Worm (Caenorhabditis elegans) whole organism, young adult: ENCODE results near the gene copb-2.

Experiments
- B0336.3 ChIP-seq: fragments of 200-800 bp; sonication (Bioruptor generic); IDR thresholded peaks from 2 replicates; pipeline ENCODE4 v1.3.6; 2022; ENCODE audit warnings: missing genetic modification characterization, missing compliant biosample characterization
- F22D6.2 ChIP-seq: sonication (generic microtip); optimal IDR thresholded peaks from 2 replicates; lab custom pipeline; 2016; ENCODE audit warnings: mild to moderate bottlenecking, missing genetic modification characterization, missing compliant biosample characterization
- F37B4.10 ChIP-seq: fragments of 200-800 bp; sonication (Bioruptor generic); IDR thresholded peaks from 2 replicates; pipeline ENCODE4 v1.3.6; 2022; ENCODE audit warnings: missing genetic modification characterization, missing compliant biosample characterization
- F57A8.1 ChIP-seq: fragments of 200-800 bp; sonication (Bioruptor generic); optimal IDR thresholded peaks from 2 replicates; lab custom pipeline; 2018; ENCODE audit warnings: mild to moderate bottlenecking, missing genetic modification characterization, moderate library complexity, missing compliant biosample characterization
- K11D2.4 ChIP-seq: fragments of 200-800 bp; sonication (Bioruptor generic); IDR thresholded peaks from 2 replicates; pipeline ENCODE4 v1.3.6; 2022; ENCODE audit warnings: missing genetic modification reagents, missing genetic modification characterization, missing compliant biosample characterization
- T07F8.4 ChIP-seq: sonication (generic microtip); optimal IDR thresholded peaks from 2 replicates; lab custom pipeline; 2016; ENCODE audit warnings: mild to moderate bottlenecking, missing genetic modification characterization, moderate library complexity, missing compliant biosample characterization
- T26A5.8 ChIP-seq: sonication (generic microtip); optimal IDR thresholded peaks from 2 replicates; lab custom pipeline; 2016; ENCODE audit warnings: missing genetic modification characterization, missing compliant biosample characterization
- Y53F4B.3 ChIP-seq: fragments of 200-800 bp; sonication (Bioruptor generic); IDR thresholded peaks from 2 replicates; pipeline ENCODE4 v1.3.6; 2022; ENCODE audit warnings: missing genetic modification reagents, missing genetic modification characterization, missing compliant biosample characterization
- Y53G8AR.9 ChIP-seq: fragments of 200-800 bp; sonication (Bioruptor generic); conservative IDR thresholded peaks from 2 replicates; pipeline ENCODE4 v1.3.6; 2022; ENCODE audit warnings: missing genetic modification reagents, missing genetic modification characterization, missing compliant biosample characterization
- Y67H2A.10 ChIP-seq: fragments of 200-800 bp; sonication (Bioruptor generic); conservative IDR thresholded peaks from 2 replicates; pipeline ENCODE4 v1.3.6; 2022; ENCODE audit warnings: missing genetic modification reagents, missing genetic modification characterization, missing compliant biosample characterization
- ZK185.1 ChIP-seq: sonication (generic microtip); optimal IDR thresholded peaks from 2 replicates; lab custom pipeline; 2016; ENCODE audit warnings: mild to moderate bottlenecking, missing genetic modification characterization, missing compliant biosample characterization; ENCODE audit not compliant: poor library complexity, severe bottlenecking
- ama-1 ChIP-seq, 3 experiments: fragments of 150-350 bp in 1 of 3; sonication (generic microtip) in 2 of 3; optimal IDR thresholded peaks; 2 replicates each; lab custom pipeline; 2014 to 2018; ENCODE audit warnings: missing biosample characterization in 2 of 3, missing genetic modification characterization in 2 of 3, missing genetic modification reagents in 2 of 3
- attf-3 ChIP-seq: fragments of 200-800 bp; sonication (Bioruptor generic); conservative IDR thresholded peaks from 2 replicates; pipeline ENCODE4 v1.3.6; 2022; ENCODE audit warnings: missing genetic modification reagents, missing genetic modification characterization, missing compliant biosample characterization
- bed-1 ChIP-seq: fragments of 200-800 bp; sonication (Bioruptor generic); IDR thresholded peaks from 2 replicates; pipeline ENCODE4 v1.3.6; 2022; ENCODE audit warnings: missing genetic modification reagents, missing genetic modification characterization, missing compliant biosample characterization
- bed-2 ChIP-seq: fragments of 200-800 bp; sonication (Bioruptor generic); IDR thresholded peaks from 2 replicates; pipeline ENCODE4 v1.3.6; 2022; ENCODE audit warnings: missing genetic modification reagents, missing genetic modification characterization, missing compliant biosample characterization
- ceh-27 ChIP-seq: fragments of 200-800 bp; sonication (Bioruptor generic); optimal IDR thresholded peaks from 2 replicates; lab custom pipeline; 2018; ENCODE audit warnings: mild to moderate bottlenecking, missing genetic modification characterization, moderate library complexity, missing compliant biosample characterization
- chd-7 ChIP-seq: sonication (generic microtip); optimal IDR thresholded peaks from 2 replicates; lab custom pipeline; 2016; ENCODE audit warnings: mild to moderate bottlenecking, missing genetic modification characterization, moderate library complexity, missing compliant biosample characterization
- egl-18 ChIP-seq: fragments of 200-800 bp; sonication (Bioruptor generic); IDR thresholded peaks from 2 replicates; pipeline ENCODE4 v1.3.6; 2022; ENCODE audit warnings: missing genetic modification reagents, missing genetic modification characterization, missing compliant biosample characterization
- egl-44 ChIP-seq: fragments of 200-800 bp; sonication (Bioruptor generic); IDR thresholded peaks from 2 replicates; pipeline ENCODE4 v1.3.6; 2022; ENCODE audit warnings: missing genetic modification reagents, missing genetic modification characterization, missing compliant biosample characterization
- gei-17 ChIP-seq: fragments of 200-800 bp; sonication (Bioruptor generic); optimal IDR thresholded peaks from 2 replicates; lab custom pipeline; 2018; ENCODE audit warnings: mild to moderate bottlenecking, missing genetic modification characterization, missing compliant biosample characterization
- hlh-12 ChIP-seq: sonication (generic microtip); optimal IDR thresholded peaks from 2 replicates; lab custom pipeline; 2016; ENCODE audit warnings: missing genetic modification characterization, missing compliant biosample characterization
- hlh-26 ChIP-seq: fragments of 200-800 bp; sonication (Bioruptor generic); conservative IDR thresholded peaks from 2 replicates; pipeline ENCODE4 v1.3.6; 2022; ENCODE audit warnings: missing genetic modification reagents, missing genetic modification characterization, missing compliant biosample characterization
- let-526 ChIP-seq: fragments of 200-800 bp; sonication (Bioruptor generic); IDR thresholded peaks from 2 replicates; pipeline ENCODE4 v1.3.6; 2022; ENCODE audit warnings: missing genetic modification reagents, missing genetic modification characterization, missing compliant biosample characterization
- let-607 ChIP-seq, 2 experiments: fragments of 200-800 bp in 1 of 2; sonication (Bioruptor generic) in 1 of 2; sonication (generic microtip) in 1 of 2; optimal IDR thresholded peaks; 2 replicates each; lab custom pipeline; 2016 to 2018; ENCODE audit warnings: mild to moderate bottlenecking in 2 of 2, missing compliant biosample characterization in 2 of 2, missing genetic modification characterization in 2 of 2, moderate library complexity in 2 of 2, missing genotype in 1 of 2
- lin-26 ChIP-seq: fragments of 200-800 bp; sonication (Bioruptor generic); IDR thresholded peaks from 2 replicates; pipeline ENCODE4 v1.3.6; 2022; ENCODE audit warnings: missing genetic modification reagents, missing genetic modification characterization, missing compliant biosample characterization
- lin-40 ChIP-seq: sonication (generic microtip); optimal IDR thresholded peaks from 2 replicates; lab custom pipeline; 2016; ENCODE audit warnings: missing genetic modification characterization, mild to moderate bottlenecking, missing compliant biosample characterization, missing genotype, missing genetic modification reagents
- lin-54 ChIP-seq: fragments of 200-800 bp; sonication (Bioruptor generic); optimal IDR thresholded peaks from 2 replicates; lab custom pipeline; 2018; ENCODE audit warnings: mild to moderate bottlenecking, missing genetic modification characterization, missing compliant biosample characterization
- madf-10 ChIP-seq: sonication (generic microtip); optimal IDR thresholded peaks from 2 replicates; lab custom pipeline; 2016; ENCODE audit warnings: mild to moderate bottlenecking, missing genetic modification characterization, missing compliant biosample characterization
- madf-8 ChIP-seq: fragments of 200-800 bp; sonication (Bioruptor generic); conservative IDR thresholded peaks from 2 replicates; pipeline ENCODE4 v1.3.6; 2022; ENCODE audit warnings: missing genetic modification reagents, missing genetic modification characterization, missing compliant biosample characterization
- mel-28 ChIP-seq: sonication (generic microtip); optimal IDR thresholded peaks from 2 replicates; lab custom pipeline; 2016; ENCODE audit warnings: borderline replicate concordance, mild to moderate bottlenecking, missing genetic modification characterization, missing compliant biosample characterization
- nfyb-1 ChIP-seq: fragments of 200-800 bp; sonication (Bioruptor generic); IDR thresholded peaks from 2 replicates; pipeline ENCODE4 v1.3.6; 2022; ENCODE audit warnings: missing genetic modification reagents, missing genetic modification characterization, missing compliant biosample characterization
- nhr-120 ChIP-seq: fragments of 200-800 bp; sonication (Bioruptor generic); IDR thresholded peaks from 2 replicates; pipeline ENCODE4 v1.3.6; 2022; ENCODE audit warnings: missing genetic modification characterization, missing compliant biosample characterization
- nhr-90 ChIP-seq: sonication (generic microtip); optimal IDR thresholded peaks from 2 replicates; lab custom pipeline; 2016; ENCODE audit warnings: missing genotype, mild to moderate bottlenecking, missing genetic modification characterization, missing compliant biosample characterization
- repo-1 ChIP-seq: sonication (generic microtip); optimal IDR thresholded peaks from 2 replicates; lab custom pipeline; 2017; ENCODE audit warnings: mild to moderate bottlenecking, missing genetic modification characterization, missing compliant biosample characterization
- sdz-38 ChIP-seq: sonication (generic microtip); optimal IDR thresholded peaks from 2 replicates; lab custom pipeline; 2016; ENCODE audit warnings: missing genotype, missing genetic modification characterization, missing compliant biosample characterization
- snpc-1.3 ChIP-seq: sonication (generic microtip); optimal IDR thresholded peaks from 2 replicates; lab custom pipeline; 2017; ENCODE audit warnings: missing genetic modification characterization, mild to moderate bottlenecking, missing compliant biosample characterization, antibody characterized with exemption, moderate library complexity, missing genotype, missing genetic modification reagents; ENCODE audit not compliant: insufficient read depth
- snpc-3.4 ChIP-seq: sonication (generic microtip); optimal IDR thresholded peaks from 2 replicates; lab custom pipeline; 2017; ENCODE audit warnings: missing genetic modification characterization, mild to moderate bottlenecking, missing compliant biosample characterization, antibody characterized with exemption, moderate library complexity, missing genotype, missing genetic modification reagents
- somi-1 ChIP-seq: fragments of 200-800 bp; sonication (Bioruptor generic); optimal IDR thresholded peaks from 2 replicates; lab custom pipeline; 2018; ENCODE audit warnings: mild to moderate bottlenecking, missing genetic modification characterization, missing compliant biosample characterization
- sptf-2 ChIP-seq: fragments of 200-800 bp; sonication (Bioruptor generic); optimal IDR thresholded peaks from 2 replicates; lab custom pipeline; 2018; ENCODE audit warnings: mild to moderate bottlenecking, missing genetic modification characterization, missing compliant biosample characterization
- unc-62 ChIP-seq: fragments of 150-350 bp; optimal IDR thresholded peaks from 2 replicates; lab custom pipeline; 2014; ENCODE audit warnings: missing biosample characterization, missing genetic modification reagents, missing genetic modification characterization
- xnd-1 ChIP-seq: sonication (generic microtip); optimal IDR thresholded peaks from 2 replicates; lab custom pipeline; 2016; ENCODE audit warnings: missing genotype, missing genetic modification reagents, missing genetic modification characterization, missing compliant biosample characterization
- zfh-2 ChIP-seq: fragments of 200-800 bp; sonication (Bioruptor generic); conservative IDR thresholded peaks from 2 replicates; pipeline ENCODE4 v1.3.6; 2022; ENCODE audit warnings: missing genetic modification reagents, missing genetic modification characterization, missing compliant biosample characterization
- zim-3 ChIP-seq: sonication (generic microtip); optimal IDR thresholded peaks from 2 replicates; lab custom pipeline; 2017; ENCODE audit warnings: mild to moderate bottlenecking, missing genetic modification characterization, moderate library complexity, missing compliant biosample characterization
- ztf-18 ChIP-seq: sonication (generic microtip); optimal IDR thresholded peaks from 2 replicates; lab custom pipeline; 2016; ENCODE audit warnings: missing genotype, mild to moderate bottlenecking, missing genetic modification characterization, missing compliant biosample characterization
- ztf-25 ChIP-seq: fragments of 200-800 bp; sonication (Bioruptor generic); IDR thresholded peaks from 2 replicates; pipeline ENCODE4 v1.3.6; 2022; ENCODE audit warnings: missing genetic modification reagents, missing genetic modification characterization, missing compliant biosample characterization
- ztf-26 ChIP-seq: sonication (generic microtip); optimal IDR thresholded peaks from 2 replicates; lab custom pipeline; 2017; ENCODE audit warnings: missing genetic modification characterization, missing compliant biosample characterization
- ztf-28 ChIP-seq: fragments of 200-800 bp; sonication (Bioruptor generic); IDR thresholded peaks from 2 replicates; pipeline ENCODE4 v1.3.6; 2022; ENCODE audit warnings: missing genetic modification reagents, missing genetic modification characterization, missing compliant biosample characterization
- ztf-6 ChIP-seq: fragments of 200-800 bp; sonication (Bioruptor generic); IDR thresholded peaks from 2 replicates; pipeline ENCODE4 v1.3.6; 2022; ENCODE audit warnings: missing genetic modification reagents, missing genetic modification characterization, missing compliant biosample characterization

Gene copb-2

ce11 chrIV:9511221-9511638, 51.7 kb downstream of the copb-2 start (continued):
- no peak for TF ChIP-seq egl-18
- TF ChIP-seq F37B4.10 (GFP tag; lab: Robert Waterston, UW) = no peak
- TF ChIP-seq hlh-26 (GFP tag; lab: Robert Waterston, UW) = no peak
- 0 out of 2 replicates have a peak, but pooled peaks have one; percentile 18 for TF ChIP-seq K11D2.4 (GFP tag; lab: Robert Waterston, UW)
- TF ChIP-seq ama-1 (optimal IDR thresholded peaks at IDR 0.05; lab: Kevin White, UChicago) = peak; percentile 79
- no peak for TF ChIP-seq ama-1 (GFP tag; optimal IDR thresholded peaks at IDR 0.05; lab: Kevin White, UChicago)
- TF ChIP-seq lin-54 (GFP tag; lab: Kevin White, UChicago) = peak; percentile 46
- no peak for TF ChIP-seq unc-62 (GFP tag; lab: Kevin White, UChicago)
- peak; percentile 57 for TF ChIP-seq xnd-1 (tag; lab: Kevin White, UChicago)
- no peak for TF ChIP-seq T07F8.4 (tag; lab: Kevin White, UChicago)
- no peak; the same call in 1 of the 2 replicates for TF ChIP-seq lin-26
- peak; percentile 2 for TF ChIP-seq ztf-18 (tag; lab: Kevin White, UChicago)
- no peak for TF ChIP-seq mel-28 (tag; lab: Kevin White, UChicago)
- no peak for TF ChIP-seq zfh-2
- peak; percentile 74 for TF ChIP-seq ceh-27 (GFP tag; lab: Kevin White, UChicago)
- no peak for TF ChIP-seq ztf-6 (GFP tag; lab: Robert Waterston, UW)
- TF ChIP-seq attf-3 (GFP tag; lab: Robert Waterston, UW) = 0 out of 2 replicates have a peak, but pooled peaks have one; percentile 7
- TF ChIP-seq egl-44 (GFP tag; lab: Robert Waterston, UW) = no peak
- peak; percentile 76 for TF ChIP-seq repo-1
- no peak for TF ChIP-seq F22D6.2 (tag; lab: Kevin White, UChicago)
- peak; percentile 57 for TF ChIP-seq chd-7 (tag; lab: Kevin White, UChicago)
- no peak for TF ChIP-seq nhr-120 (GFP tag; lab: Robert Waterston, UW)
- no peak for TF ChIP-seq somi-1 (GFP tag; lab: Kevin White, UChicago)
- no peak for TF ChIP-seq Y53F4B.3
- TF ChIP-seq nhr-90 (tag; lab: Kevin White, UChicago) = peak; percentile 32
- peak; percentile 42 for TF ChIP-seq madf-10 (tag; lab: Kevin White, UChicago)
- TF ChIP-seq Y67H2A.10 (GFP tag; lab: Robert Waterston, UW) = no peak
- peak; percentile 11 for TF ChIP-seq snpc-3.4 (tag; lab: Kevin White, UChicago)
- TF ChIP-seq hlh-12 (tag; lab: Kevin White, UChicago) = no peak
- TF ChIP-seq sptf-2 (GFP tag; lab: Kevin White, UChicago) = no peak
- no peak for TF ChIP-seq ztf-25
- TF ChIP-seq lin-40 (tag; lab: Kevin White, UChicago) = peak; percentile 88
- TF ChIP-seq ztf-28 (GFP tag; lab: Robert Waterston, UW) = no peak
- peak; percentile 25 for TF ChIP-seq ztf-26 (tag; lab: Kevin White, UChicago)
- TF ChIP-seq sdz-38 (tag; lab: Kevin White, UChicago) = no peak
- no peak for TF ChIP-seq bed-2
- TF ChIP-seq nfyb-1 (GFP tag; lab: Robert Waterston, UW) = peak; percentile 68; the same call in 1 of the 2 replicates
- TF ChIP-seq Y53G8AR.9 (GFP tag; lab: Robert Waterston, UW) = no peak
- TF ChIP-seq T26A5.8 (tag; lab: Kevin White, UChicago) = no peak
- no peak for TF ChIP-seq bed-1 (GFP tag; lab: Robert Waterston, UW)
- peak; percentile 94 for TF ChIP-seq B0336.3 (GFP tag; lab: Robert Waterston, UW)
- no peak for TF ChIP-seq madf-8 (GFP tag; lab: Robert Waterston, UW)
- TF ChIP-seq gei-17 (GFP tag; lab: Kevin White, UChicago) = peak; percentile 55
- no peak for TF ChIP-seq F57A8.1
- TF ChIP-seq let-526 (GFP tag; lab: Robert Waterston, UW) = no peak
- TF ChIP-seq snpc-1.3 (tag; lab: Kevin White, UChicago) = peak; percentile 49
- no peak for TF ChIP-seq zim-3 (tag; lab: Kevin White, UChicago)
- TF ChIP-seq ZK185.1 (tag; lab: Kevin White, UChicago) = peak; percentile 54
- TF ChIP-seq let-607 (tag; optimal IDR thresholded peaks at IDR 0.05; lab: Kevin White, UChicago) = peak in 1 of 2 experiments; percentile 21
